Fruit fly (Drosophila melanogaster) whole organism, embryonic: ENCODE results near the gene Nin.

ENCODE experiments used
- Ada2b ChIP-seq: fragments of 200-800 bp; sonication (Bioruptor generic); IDR thresholded peaks from 2 replicates; pipeline ENCODE4 v1.3.6; 2022; ENCODE audit warnings: missing biosample characterization, missing genetic modification characterization
- BEAF-32 ChIP-seq: fragments of 200-800 bp; sonication (Bioruptor generic); optimal IDR thresholded peaks from 3 replicates; lab custom pipeline; 2017; ENCODE audit warnings: missing biosample characterization, missing genetic modification characterization, mild to moderate bottlenecking, moderate library complexity, missing genetic modification reagents
- Bdp1 ChIP-seq: fragments of 200-800 bp; sonication (Bioruptor generic); optimal IDR thresholded peaks from 3 replicates; lab custom pipeline; 2016; ENCODE audit warnings: missing biosample characterization, missing genetic modification characterization
- CG10274 ChIP-seq: fragments of 200-800 bp; sonication (Bioruptor generic); optimal IDR thresholded peaks from 3 replicates; lab custom pipeline; 2017; ENCODE audit warnings: missing biosample characterization, mild to moderate bottlenecking, missing genetic modification characterization
- CG10979 ChIP-seq: fragments of 200-800 bp; sonication (Bioruptor generic); optimal IDR thresholded peaks from 2 replicates; lab custom pipeline; 2018; ENCODE audit warnings: missing biosample characterization, mild to moderate bottlenecking, missing genetic modification characterization, moderate library complexity
- CG11504 ChIP-seq: fragments of 200-800 bp; sonication (Bioruptor generic); optimal IDR thresholded peaks from 3 replicates; lab custom pipeline; 2019; ENCODE audit warnings: missing biosample characterization, mild to moderate bottlenecking, missing genetic modification characterization, moderate library complexity
- CG12744 ChIP-seq: fragments of 200-800 bp; sonication (Bioruptor generic); optimal IDR thresholded peaks from 2 replicates; lab custom pipeline; 2016; ENCODE audit warnings: missing biosample characterization, missing genetic modification characterization
- CG13123 ChIP-seq: fragments of 200-800 bp; sonication (Bioruptor generic); optimal IDR thresholded peaks from 2 replicates; lab custom pipeline; 2016; ENCODE audit warnings: missing biosample characterization, missing genetic modification characterization
- CG13424 ChIP-seq: fragments of 200-800 bp; sonication (Bioruptor generic); optimal IDR thresholded peaks from 2 replicates; lab custom pipeline; 2019; ENCODE audit warnings: missing biosample characterization, mild to moderate bottlenecking, missing genetic modification characterization, moderate library complexity
- CG15514 ChIP-seq: fragments of 200-800 bp; sonication (Bioruptor generic); optimal IDR thresholded peaks from 3 replicates; lab custom pipeline; 2017; ENCODE audit warnings: missing biosample characterization, missing genetic modification characterization, mild to moderate bottlenecking, moderate library complexity, missing genetic modification reagents
- CG15601 ChIP-seq: fragments of 200-800 bp; sonication (Bioruptor generic); optimal IDR thresholded peaks from 3 replicates; lab custom pipeline; 2019; ENCODE audit warnings: missing biosample characterization, mild to moderate bottlenecking, missing genetic modification characterization, moderate library complexity
- CG18011 ChIP-seq: fragments of 200-800 bp; sonication (Bioruptor generic); optimal IDR thresholded peaks from 2 replicates; lab custom pipeline; 2017; ENCODE audit warnings: missing biosample characterization, missing genetic modification characterization, mild to moderate bottlenecking, moderate library complexity, missing genotype
- CG2202 ChIP-seq: fragments of 200-800 bp; sonication (Bioruptor generic); optimal IDR thresholded peaks from 2 replicates; lab custom pipeline; 2018; ENCODE audit warnings: missing biosample characterization, mild to moderate bottlenecking, missing genetic modification characterization
- CG34224 ChIP-seq: fragments of 200-800 bp; sonication (Bioruptor generic); IDR thresholded peaks from 3 replicates; pipeline ENCODE4 v1.3.6; 2022; ENCODE audit warnings: missing biosample characterization, missing genetic modification characterization; ENCODE audit not compliant: partially characterized antibody
- CG4854 ChIP-seq: fragments of 200-800 bp; sonication (Bioruptor generic); optimal IDR thresholded peaks from 2 replicates; lab custom pipeline; 2016; ENCODE audit warnings: missing biosample characterization, missing genetic modification characterization, inconsistent platforms
- CG5953 ChIP-seq: fragments of 200-800 bp; sonication (Bioruptor generic); IDR thresholded peaks from 2 replicates; pipeline ENCODE4 v1.3.6; 2022; ENCODE audit warnings: missing biosample characterization, missing genetic modification characterization
- CG6175 ChIP-seq: fragments of 200-800 bp; sonication (Bioruptor generic); IDR thresholded peaks from 3 replicates; pipeline ENCODE4 v1.3.6; 2022; ENCODE audit warnings: missing biosample characterization, missing genetic modification characterization
- CG7786 ChIP-seq: fragments of 200-800 bp; sonication (Bioruptor generic); optimal IDR thresholded peaks from 2 replicates; lab custom pipeline; 2016; ENCODE audit warnings: missing biosample characterization, missing genetic modification characterization
- CG7963 ChIP-seq: fragments of 200-800 bp; sonication (Bioruptor generic); IDR thresholded peaks from 3 replicates; pipeline ENCODE4 v1.3.6; 2022; ENCODE audit warnings: missing biosample characterization, missing genetic modification characterization; ENCODE audit not compliant: partially characterized antibody
- CG9215 ChIP-seq: fragments of 200-800 bp; sonication (Bioruptor generic); IDR thresholded peaks from 2 replicates; pipeline ENCODE4 v1.3.6; 2022; ENCODE audit warnings: missing biosample characterization, missing genetic modification characterization
- Camta ChIP-seq: fragments of 200-800 bp; sonication (Bioruptor generic); optimal IDR thresholded peaks from 2 replicates; lab custom pipeline; 2016; ENCODE audit warnings: missing biosample characterization, missing genetic modification characterization
- CkIIα-i1 ChIP-seq: fragments of 200-800 bp; sonication (Bioruptor generic); IDR thresholded peaks from 2 replicates; pipeline ENCODE4 v1.3.6; 2022; ENCODE audit warnings: missing biosample characterization, missing genetic modification characterization
- E2f1 ChIP-seq: fragments of 200-800 bp; sonication (Bioruptor generic); IDR thresholded peaks from 2 replicates; pipeline ENCODE4 v1.3.6; 2022; ENCODE audit warnings: missing biosample characterization, missing genetic modification characterization
- Elba2 ChIP-seq: fragments of 200-800 bp; sonication (Bioruptor generic); optimal IDR thresholded peaks from 3 replicates; lab custom pipeline; 2016; ENCODE audit warnings: missing biosample characterization, missing genetic modification characterization
- Med ChIP-seq: fragments of 200-800 bp; sonication (Bioruptor generic); peaks from one replicate; lab custom pipeline; 2016; ENCODE audit warnings: missing biosample characterization, missing genetic modification characterization, mild to moderate bottlenecking, inconsistent platforms, moderate library complexity
- Myb ChIP-seq: fragments of 200-800 bp; sonication (Bioruptor generic); optimal IDR thresholded peaks from 2 replicates; lab custom pipeline; 2016; ENCODE audit warnings: missing biosample characterization, missing genetic modification characterization
- NC2α ChIP-seq: fragments of 200-800 bp; sonication (Bioruptor generic); optimal IDR thresholded peaks from 2 replicates; lab custom pipeline; 2016; ENCODE audit warnings: missing biosample characterization, missing genetic modification characterization
- NfI ChIP-seq: fragments of 200-800 bp; sonication (Bioruptor generic); optimal IDR thresholded peaks from 3 replicates; lab custom pipeline; 2018; ENCODE audit warnings: missing biosample characterization, mild to moderate bottlenecking, missing genetic modification characterization, moderate library complexity
- Oli ChIP-seq: fragments of 200-800 bp; sonication (Bioruptor generic); optimal IDR thresholded peaks from 2 replicates; lab custom pipeline; 2018; ENCODE audit warnings: missing biosample characterization, mild to moderate bottlenecking, missing genetic modification characterization, moderate library complexity
- PHDP ChIP-seq: fragments of 200-800 bp; sonication (Bioruptor generic); optimal IDR thresholded peaks from 3 replicates; lab custom pipeline; 2018; ENCODE audit warnings: missing biosample characterization, mild to moderate bottlenecking, missing genetic modification characterization, moderate library complexity
- Pdp1 ChIP-seq, 2 experiments: fragments of 200-800 bp; sonication (Bioruptor generic); optimal IDR thresholded peaks; 3 replicates each; lab custom pipeline; 2016; ENCODE audit warnings: missing biosample characterization in 2 of 2, missing genetic modification characterization in 2 of 2, mild to moderate bottlenecking in 1 of 2, moderate library complexity in 1 of 2
- Taf1 ChIP-seq: fragments of 200-800 bp; sonication (Bioruptor generic); IDR thresholded peaks from 2 replicates; pipeline ENCODE4 v1.3.6; 2022; ENCODE audit warnings: missing biosample characterization, missing genetic modification characterization
- br ChIP-seq: fragments of >200 bp; optimal IDR thresholded peaks from 2 replicates; lab custom pipeline; 2017
- bsh ChIP-seq, 2 experiments: fragments of 200-800 bp; sonication (Bioruptor generic); optimal IDR thresholded peaks; 2 replicates each; lab custom pipeline; 2017 to 2018; ENCODE audit warnings: mild to moderate bottlenecking in 2 of 2, missing biosample characterization in 2 of 2, missing genetic modification characterization in 2 of 2, moderate library complexity in 1 of 2
- dimm ChIP-seq: fragments of 200-800 bp; sonication (Bioruptor generic); IDR thresholded peaks from 2 replicates; pipeline ENCODE4 v1.3.6; 2022; ENCODE audit warnings: missing biosample characterization, missing genetic modification characterization
- dmrt99B ChIP-seq: fragments of 200-800 bp; sonication (Bioruptor generic); optimal IDR thresholded peaks from 2 replicates; lab custom pipeline; 2018; ENCODE audit warnings: missing biosample characterization, mild to moderate bottlenecking, missing genetic modification characterization, moderate library complexity
- ewg ChIP-seq: fragments of 200-800 bp; sonication (Bioruptor generic); optimal IDR thresholded peaks from 3 replicates; lab custom pipeline; 2017; ENCODE audit warnings: mild to moderate bottlenecking, missing biosample characterization, missing genetic modification reagents, missing genetic modification characterization
- fd64A ChIP-seq: fragments of 200-800 bp; sonication (Bioruptor generic); optimal IDR thresholded peaks from 3 replicates; lab custom pipeline; 2018; ENCODE audit warnings: missing biosample characterization, mild to moderate bottlenecking, missing genetic modification characterization
- gem ChIP-seq: fragments of 200-800 bp; sonication (Bioruptor generic); optimal IDR thresholded peaks from 2 replicates; lab custom pipeline; 2019; ENCODE audit warnings: missing biosample characterization, mild to moderate bottlenecking, missing genetic modification characterization, moderate library complexity
- gt ChIP-seq: fragments of 200-800 bp; sonication (Bioruptor generic); IDR thresholded peaks from 2 replicates; pipeline ENCODE4 v1.3.6; 2022; ENCODE audit warnings: missing biosample characterization, missing genetic modification characterization
- jing ChIP-seq: fragments of 200-800 bp; sonication (Bioruptor generic); optimal IDR thresholded peaks from 2 replicates; lab custom pipeline; 2018; ENCODE audit warnings: missing biosample characterization, mild to moderate bottlenecking, missing genetic modification characterization
- luna ChIP-seq: fragments of 200-800 bp; sonication (Bioruptor generic); optimal IDR thresholded peaks from 2 replicates; lab custom pipeline; 2016; ENCODE audit warnings: missing biosample characterization, missing genetic modification characterization
- nerfin-2 ChIP-seq: fragments of 200-800 bp; sonication (Bioruptor generic); IDR thresholded peaks from 2 replicates; pipeline ENCODE4 v1.3.6; 2022; ENCODE audit warnings: missing biosample characterization, missing genetic modification characterization; ENCODE audit not compliant: partially characterized antibody
- odd ChIP-seq: fragments of 200-800 bp; sonication (Bioruptor generic); optimal IDR thresholded peaks from 2 replicates; lab custom pipeline; 2017; ENCODE audit warnings: missing biosample characterization, mild to moderate bottlenecking, missing genetic modification characterization
- otp ChIP-seq: fragments of 200-800 bp; sonication (Bioruptor generic); IDR thresholded peaks from 3 replicates; pipeline ENCODE4, ENCODE4 v1.3.6; 2022; ENCODE audit warnings: missing biosample characterization, missing genetic modification characterization
- p53 ChIP-seq: fragments of 200-800 bp; sonication (Bioruptor generic); optimal IDR thresholded peaks from 2 replicates; lab custom pipeline; 2016; ENCODE audit warnings: missing biosample characterization, missing genetic modification characterization
- sens ChIP-seq: fragments of 200-800 bp; sonication (Bioruptor generic); peaks from one replicate; lab custom pipeline; 2016; ENCODE audit warnings: missing biosample characterization, missing genetic modification characterization
- shn ChIP-seq: fragments of 200-800 bp; sonication (Bioruptor generic); optimal IDR thresholded peaks from 3 replicates; lab custom pipeline; 2016; ENCODE audit warnings: missing biosample characterization, missing genetic modification characterization
- stc ChIP-seq: fragments of 200-800 bp; sonication (Bioruptor generic); IDR thresholded peaks from 2 replicates; pipeline ENCODE4 v1.3.6; 2022; ENCODE audit warnings: missing biosample characterization, missing genetic modification characterization
- tio ChIP-seq: fragments of 200-800 bp; sonication (Bioruptor generic); optimal IDR thresholded peaks from 2 replicates; lab custom pipeline; 2017; ENCODE audit warnings: missing biosample characterization, missing genetic modification characterization, inconsistent platforms
- z ChIP-seq: fragments of 200-800 bp; sonication (Bioruptor generic); IDR thresholded peaks from 3 replicates; pipeline ENCODE4 v1.3.6; 2022; ENCODE audit warnings: missing biosample characterization, missing genetic modification characterization
- zen ChIP-seq: fragments of 200-800 bp; sonication (Bioruptor generic); optimal IDR thresholded peaks from 3 replicates; lab custom pipeline; 2018; ENCODE audit warnings: missing biosample characterization, mild to moderate bottlenecking, missing genetic modification characterization, moderate library complexity

Gene Nin

DNA sequence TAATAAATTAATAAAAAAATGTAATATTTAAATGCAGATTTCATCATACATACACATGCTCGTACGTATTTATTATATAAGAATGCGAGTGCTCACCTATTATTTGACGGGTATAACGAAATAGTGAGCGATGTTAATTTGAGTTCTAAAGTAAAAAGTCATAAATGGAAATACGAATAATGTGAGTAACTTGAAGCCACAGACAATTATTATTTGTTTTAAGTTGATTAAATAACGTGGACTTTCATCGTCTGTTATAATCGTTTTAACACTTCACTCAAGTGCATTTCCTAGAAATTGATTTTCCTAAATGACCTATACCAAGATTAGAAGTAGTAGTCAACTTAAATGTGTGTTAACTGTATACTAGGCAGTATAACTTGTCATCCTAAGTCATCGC is 23.9 kb upstream of the Nin start (continued):
- TF ChIP-seq br (lab: Kevin White, UChicago) (no peak), Camta (GFP tag; lab: Kevin White, UChicago) (no peak), bsh (GFP tag; optimal IDR thresholded peaks at IDR 0.05; lab: Kevin White, UChicago) (peak in 1 of 2 experiments; percentile 3), luna (GFP tag; lab: Kevin White, UChicago) (no peak), stc (GFP tag; lab: Robert Waterston, UW) (no peak), Pdp1 (GFP tag; optimal IDR thresholded peaks at IDR 0.05; lab: Kevin White, UChicago) (peak in 1 of 2 experiments; percentile 64), dimm (GFP tag; lab: Robert Waterston, UW) (no peak), dmrt99B (tag; lab: Kevin White, UChicago) (peak; percentile 24), ewg (GFP tag; lab: Kevin White, UChicago) (no peak), jing (GFP tag; lab: Kevin White, UChicago) (no peak), Myb (GFP tag; lab: Kevin White, UChicago) (no peak), z (GFP tag; lab: Robert Waterston, UW) (no peak), CG13123 (GFP tag; lab: Kevin White, UChicago) (no peak), E2f1 (GFP tag; lab: Robert Waterston, UW) (no peak), sens (peak; percentile 72), CG7786 (GFP tag; lab: Kevin White, UChicago) (no peak), CG15601 (tag; lab: Kevin White, UChicago) (no peak), gt (GFP tag; lab: Robert Waterston, UW) (no peak), nerfin-2 (GFP tag; lab: Robert Waterston, UW) (no peak), CG34224 (GFP tag; lab: Robert Waterston, UW) (no peak), zen (no peak), CG9215 (GFP tag; lab: Robert Waterston, UW) (no peak), Bdp1 (GFP tag; lab: Kevin White, UChicago) (no peak), Ada2b (GFP tag; lab: Robert Waterston, UW) (no peak), CkIIα-i1 (GFP tag; lab: Robert Waterston, UW) (no peak), CG2202 (no peak), odd (GFP tag; lab: Kevin White, UChicago) (no peak), Oli (peak; percentile 22), fd64A (GFP tag; lab: Kevin White, UChicago) (no peak), Taf1 (GFP tag; lab: Robert Waterston, UW) (no peak), otp (GFP tag; lab: Robert Waterston, UW) (no peak), CG10979 (tag; lab: Kevin White, UChicago) (no peak), CG5953 (GFP tag; lab: Robert Waterston, UW) (no peak), tio (no peak), CG18011 (GFP tag; lab: Kevin White, UChicago) (no peak), CG6175 (GFP tag; lab: Robert Waterston, UW) (no peak), Elba2 (GFP tag; lab: Kevin White, UChicago) (no peak), Med (no peak), CG13424 (tag; lab: Kevin White, UChicago) (no peak), CG7963 (GFP tag; lab: Robert Waterston, UW) (no peak), p53 (no peak), NfI (GFP tag; lab: Kevin White, UChicago) (no peak), CG10274 (GFP tag; lab: Kevin White, UChicago) (no peak), CG11504 (tag; lab: Kevin White, UChicago) (peak; percentile 5), shn (no peak), CG15514 (GFP tag; lab: Kevin White, UChicago) (no peak), CG12744 (no peak), CG4854 (GFP tag; lab: Kevin White, UChicago) (no peak), gem (tag; lab: Kevin White, UChicago) (peak; percentile 28), NC2α (GFP tag; lab: Kevin White, UChicago) (no peak), PHDP (tag; lab: Kevin White, UChicago) (no peak), BEAF-32 (GFP tag; lab: Kevin White, UChicago) (no peak)
